Worm (Caenorhabditis elegans): ENCODE results near the gene cdh-3.

DNA sequence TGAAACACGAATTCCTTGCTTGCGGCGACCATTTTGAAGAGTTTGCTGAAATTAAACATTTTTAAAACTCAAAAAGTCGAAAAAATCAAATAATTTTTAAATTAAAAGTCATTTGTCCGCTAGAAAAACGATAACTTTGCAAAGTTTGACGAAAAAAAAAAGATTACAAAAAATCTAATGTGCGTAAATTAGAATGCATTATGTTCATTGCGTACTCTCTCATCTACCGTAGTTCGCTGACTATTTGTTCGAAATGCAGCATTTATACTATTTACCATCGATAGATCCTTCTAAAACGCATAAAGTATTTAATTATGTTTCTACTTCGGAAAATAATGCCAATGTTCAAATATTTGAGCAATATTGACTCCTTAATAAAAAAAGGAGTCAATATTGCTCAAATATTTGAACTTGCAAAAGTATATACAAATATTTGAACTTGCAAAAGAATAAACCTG lies 21.8 kb upstream of the cdh-3 start, which contains the start of gene bath-15:
- TF ChIP-seq mdl-1 (tag; optimal IDR thresholded peaks at IDR 0.05) = no peak
- TF ChIP-seq nhr-20 (tag; optimal IDR thresholded peaks at IDR 0.05) = no peak
- no peak for TF ChIP-seq efl-3 (GFP tag; optimal IDR thresholded peaks at IDR 0.05)
- TF ChIP-seq aly-2 (tag; optimal IDR thresholded peaks at IDR 0.05) = no peak
- no peak for TF ChIP-seq fos-1 (tag; optimal IDR thresholded peaks at IDR 0.05)
- no peak for TF ChIP-seq ama-1 (optimal IDR thresholded peaks at IDR 0.05)
- no peak for TF ChIP-seq nhr-77 (tag; optimal IDR thresholded peaks at IDR 0.05)
- TF ChIP-seq lin-13 (GFP tag; optimal IDR thresholded peaks at IDR 0.05) = no peak
- no peak for TF ChIP-seq swsn-7 (tag; optimal IDR thresholded peaks at IDR 0.05)

Data from whole organism, L1 larva.